Worm (Caenorhabditis elegans) whole organism, L2 larva: ENCODE measurements around the gene B0244.7.

Experiments used
- C34F6.9 ChIP-seq: fragments of 150-350 bp; optimal IDR thresholded peaks from 2 replicates; lab custom pipeline; 2014; ENCODE audit warnings: missing biosample characterization, missing genetic modification characterization
- F13H6.1 ChIP-seq: sonication (generic microtip); optimal IDR thresholded peaks from 2 replicates; lab custom pipeline; 2016; ENCODE audit warnings: missing genetic modification characterization, missing compliant biosample characterization
- R02D3.7 ChIP-seq: fragments of 150-350 bp; optimal IDR thresholded peaks from 2 replicates; lab custom pipeline; 2014; ENCODE audit warnings: missing biosample characterization, missing genetic modification characterization
- ZK546.5 ChIP-seq: sonication (generic microtip); optimal IDR thresholded peaks from 2 replicates; lab custom pipeline; 2017; ENCODE audit warnings: missing biosample characterization, missing genetic modification characterization
- aly-2 ChIP-seq: fragments of 150-350 bp; optimal IDR thresholded peaks from 2 replicates; lab custom pipeline; 2014; ENCODE audit warnings: missing biosample characterization, missing genetic modification characterization
- ama-1 ChIP-seq: fragments of 150-350 bp; optimal IDR thresholded peaks from 2 replicates; lab custom pipeline; 2018; ENCODE audit warnings: inconsistent platforms
- blmp-1 ChIP-seq: sonication (generic microtip); optimal IDR thresholded peaks from 2 replicates; lab custom pipeline; 2017; ENCODE audit warnings: missing genetic modification characterization, mild to moderate bottlenecking, missing compliant biosample characterization, antibody characterized with exemption, moderate library complexity; ENCODE audit not compliant: insufficient read depth
- ceh-16 ChIP-seq: fragments of 150-350 bp; optimal IDR thresholded peaks from 2 replicates; lab custom pipeline; 2014; ENCODE audit warnings: missing biosample characterization, missing genetic modification characterization
- ceh-82 ChIP-seq: fragments of 150-350 bp; optimal IDR thresholded peaks from 2 replicates; lab custom pipeline; 2014; ENCODE audit warnings: missing biosample characterization, missing genetic modification characterization
- crh-2 ChIP-seq: sonication (generic microtip); optimal IDR thresholded peaks from 2 replicates; lab custom pipeline; 2017; ENCODE audit warnings: missing biosample characterization, missing genetic modification characterization
- dmd-4 ChIP-seq: sonication (generic microtip); optimal IDR thresholded peaks from 2 replicates; lab custom pipeline; 2017; ENCODE audit warnings: missing biosample characterization, missing genetic modification characterization
- egl-27 ChIP-seq: sonication (generic microtip); optimal IDR thresholded peaks from 3 replicates; lab custom pipeline; 2017; ENCODE audit warnings: missing biosample characterization, missing genetic modification reagents, missing genetic modification characterization
- elt-1 ChIP-seq: fragments of 150-350 bp; optimal IDR thresholded peaks from 2 replicates; lab custom pipeline; 2014; ENCODE audit warnings: missing biosample characterization, missing genetic modification characterization
- elt-3 ChIP-seq: sonication (generic microtip); optimal IDR thresholded peaks from 2 replicates; lab custom pipeline; 2017; ENCODE audit warnings: missing biosample characterization, missing genetic modification characterization
- fos-1 ChIP-seq: fragments of 150-350 bp; optimal IDR thresholded peaks from 2 replicates; lab custom pipeline; 2014; ENCODE audit warnings: missing biosample characterization, missing genetic modification characterization
- lin-11 ChIP-seq: fragments of 150-350 bp; sonication (generic microtip); optimal IDR thresholded peaks from 2 replicates; lab custom pipeline; 2014; ENCODE audit warnings: missing biosample characterization, missing genetic modification characterization, inconsistent platforms, mixed read lengths
- lin-13 ChIP-seq: fragments of 150-350 bp; optimal IDR thresholded peaks from 2 replicates; lab custom pipeline; 2014; ENCODE audit warnings: missing biosample characterization, missing genetic modification reagents, missing genetic modification characterization
- lin-39 ChIP-seq: fragments of 150-350 bp; optimal IDR thresholded peaks from 2 replicates; lab custom pipeline; 2014; ENCODE audit warnings: missing biosample characterization, missing genetic modification reagents, missing genetic modification characterization
- lsy-2 ChIP-seq, 2 experiments: fragments of 150-350 bp in 1 of 2; sonication (generic microtip) in 1 of 2; optimal IDR thresholded peaks; 2 replicates each; lab custom pipeline; 2014 to 2017; ENCODE audit warnings: missing biosample characterization in 2 of 2, missing genetic modification characterization in 2 of 2
- mab-5 ChIP-seq: fragments of 150-350 bp; optimal IDR thresholded peaks from 2 replicates; lab custom pipeline; 2014; ENCODE audit warnings: missing biosample characterization, missing genetic modification characterization
- mdl-1 ChIP-seq, 2 experiments: fragments of 150-350 bp in 1 of 2; sonication (generic microtip) in 1 of 2; optimal IDR thresholded peaks; 2 replicates each; lab custom pipeline; 2017; ENCODE audit warnings: missing biosample characterization in 2 of 2, missing genetic modification characterization in 2 of 2
- nhr-11 ChIP-seq: fragments of 150-350 bp; optimal IDR thresholded peaks from 2 replicates; lab custom pipeline; 2014; ENCODE audit warnings: missing biosample characterization, missing genetic modification characterization
- nhr-129 ChIP-seq: fragments of 150-350 bp; optimal IDR thresholded peaks from 2 replicates; lab custom pipeline; 2014; ENCODE audit warnings: missing biosample characterization, missing genetic modification characterization
- nhr-21 ChIP-seq: fragments of 150-350 bp; optimal IDR thresholded peaks from 2 replicates; lab custom pipeline; 2014; ENCODE audit warnings: missing biosample characterization, missing genetic modification characterization
- nhr-23 ChIP-seq: fragments of 150-350 bp; optimal IDR thresholded peaks from 2 replicates; lab custom pipeline; 2014; ENCODE audit warnings: missing biosample characterization, missing genetic modification reagents, missing genetic modification characterization
- nhr-237 ChIP-seq: fragments of 150-350 bp; optimal IDR thresholded peaks from 2 replicates; lab custom pipeline; 2014; ENCODE audit warnings: missing biosample characterization, missing genetic modification characterization
- nhr-25 ChIP-seq: fragments of 150-350 bp; sonication (generic microtip); optimal IDR thresholded peaks from 3 replicates; lab custom pipeline; 2014; ENCODE audit warnings: missing biosample characterization, missing genetic modification characterization
- nhr-6 ChIP-seq: fragments of 150-350 bp; optimal IDR thresholded peaks from 2 replicates; lab custom pipeline; 2014; ENCODE audit warnings: missing biosample characterization, missing genetic modification characterization
- sem-4 ChIP-seq: fragments of 150-350 bp; optimal IDR thresholded peaks from 2 replicates; lab custom pipeline; 2014; ENCODE audit warnings: missing biosample characterization, missing genetic modification reagents, missing genetic modification characterization
- skn-1 ChIP-seq: sonication (generic microtip); optimal IDR thresholded peaks from 2 replicates; lab custom pipeline; 2017; ENCODE audit warnings: missing biosample characterization, missing genetic modification characterization
- sma-3 ChIP-seq: sonication (generic microtip); optimal IDR thresholded peaks from 2 replicates; lab custom pipeline; 2016; ENCODE audit warnings: missing genetic modification reagents, missing genetic modification characterization, missing compliant biosample characterization
- sma-9 ChIP-seq, 2 experiments: fragments of 150-350 bp in 1 of 2; sonication (generic microtip) in 1 of 2; optimal IDR thresholded peaks; 2 replicates each; lab custom pipeline; 2014 to 2016; ENCODE audit warnings: missing genetic modification characterization in 2 of 2, mild to moderate bottlenecking in 1 of 2, missing biosample characterization in 1 of 2, missing compliant biosample characterization in 1 of 2, missing genetic modification reagents in 1 of 2, moderate library complexity in 1 of 2
- snpc-4 ChIP-seq: fragments of 150-350 bp; optimal IDR thresholded peaks from 2 replicates; lab custom pipeline; 2014; ENCODE audit warnings: missing biosample characterization, missing genetic modification characterization
- unc-39 ChIP-seq: fragments of 150-350 bp; optimal IDR thresholded peaks from 2 replicates; lab custom pipeline; 2014; ENCODE audit warnings: missing biosample characterization, missing genetic modification characterization
- unc-55 ChIP-seq: fragments of 150-350 bp; sonication (generic microtip); optimal IDR thresholded peaks from 3 replicates; lab custom pipeline; 2014; ENCODE audit warnings: missing biosample characterization, missing genetic modification reagents, missing genetic modification characterization
- ztf-11 ChIP-seq: sonication (generic microtip); optimal IDR thresholded peaks from 2 replicates; lab custom pipeline; 2017; ENCODE audit warnings: missing biosample characterization, missing genetic modification characterization
- ztf-4 ChIP-seq: fragments of 150-350 bp; optimal IDR thresholded peaks from 2 replicates; lab custom pipeline; 2014; ENCODE audit warnings: missing biosample characterization, missing genetic modification characterization

The B0244.7 gene

ce11 chrIII:5730980-5731636 lies at the start of gene B0244.7, which contains the start of gene B0244.9:
Gene B0244.7 (plus strand): TSS chrIII:5731501.
Gene B0244.9 (minus strand): TSS chrIII:5731030.
- TF ChIP-seq fos-1 (tag; lab: Kevin White, UChicago) (peak; percentile 83), nhr-237 (tag; lab: Kevin White, UChicago) (no peak)
- TF ChIP-seq, all 48 proteins: peak for 1

ce11 chrIII:5683998-5684397 lies 47.3 kb upstream of the B0244.7 start, which contains the start of gene rcan-1:
Gene rcan-1 (minus strand): TSS chrIII:5684098.
- TF ChIP-seq dmd-4 (no peak), skn-1 (tag; lab: Kevin White, UChicago) (no peak), lin-39 (no peak), ZK546.5 (tag; lab: Kevin White, UChicago) (no peak), ztf-11 (no peak), fos-1 (tag; lab: Kevin White, UChicago) (no peak), nhr-6 (tag; lab: Kevin White, UChicago) (no peak), unc-39 (tag; lab: Kevin White, UChicago) (no peak), lsy-2 (tag; optimal IDR thresholded peaks at IDR 0.05; lab: Kevin White, UChicago) (no peak), nhr-21 (tag; lab: Kevin White, UChicago) (no peak), snpc-4 (no peak), nhr-129 (no peak), F13H6.1 (tag; lab: Kevin White, UChicago) (no peak), elt-1 (tag; lab: Kevin White, UChicago) (no peak), nhr-11 (no peak), ceh-16 (no peak), blmp-1 (tag; lab: Kevin White, UChicago) (no peak), ztf-4 (tag; lab: Kevin White, UChicago) (no peak)

DNA sequence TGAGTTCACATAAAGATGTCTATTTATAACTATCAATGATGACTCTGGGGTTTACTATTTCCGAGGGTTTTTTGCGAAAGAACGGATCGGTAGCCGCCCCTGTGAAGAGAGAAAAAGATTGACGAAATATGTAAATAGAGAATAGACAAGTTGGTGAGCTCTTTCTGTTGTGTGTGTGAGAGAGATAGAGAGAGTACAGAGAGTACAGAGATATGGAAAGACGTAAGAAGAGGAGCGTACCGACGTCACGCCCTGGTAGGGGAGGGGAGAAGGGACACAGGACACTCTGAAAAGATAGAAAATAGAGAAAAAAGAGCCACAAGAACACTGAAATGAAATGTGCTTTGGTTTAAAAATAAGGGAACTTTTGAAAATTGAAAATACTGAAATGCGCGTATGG lies 43.1 kb upstream of the B0244.7 start:
- TF ChIP-seq lin-11 = no peak
- peak; percentile 77 for TF ChIP-seq nhr-129
- no peak for TF ChIP-seq R02D3.7
- peak; percentile 69 for TF ChIP-seq crh-2 (tag; lab: Kevin White, UChicago)
- peak; percentile 22 for TF ChIP-seq snpc-4
- TF ChIP-seq nhr-25 = no peak
- peak; percentile 10 for TF ChIP-seq lin-13
- TF ChIP-seq aly-2 (tag; lab: Kevin White, UChicago) = no peak
- no peak for TF ChIP-seq ceh-82
- TF ChIP-seq lsy-2 (tag; optimal IDR thresholded peaks at IDR 0.05; lab: Kevin White, UChicago) = peak in 1 of 2 experiments; percentile 48
- TF ChIP-seq unc-55 (GFP tag; lab: Kevin White, UChicago) = peak; percentile 67
- TF ChIP-seq ceh-16 = no peak
- TF ChIP-seq ama-1 (lab: Kevin White, UChicago) = peak; percentile 48
- no peak for TF ChIP-seq egl-27 (tag; lab: Kevin White, UChicago)
- peak; percentile 69 for TF ChIP-seq C34F6.9 (tag; lab: Kevin White, UChicago)
- no peak for TF ChIP-seq nhr-23 (tag; lab: Kevin White, UChicago)
- no peak for TF ChIP-seq ZK546.5 (tag; lab: Kevin White, UChicago)
- TF ChIP-seq sem-4 = peak; percentile 24
- TF ChIP-seq sma-3 (GFP tag; lab: Kevin White, UChicago) = no peak
- TF ChIP-seq sma-9 (GFP tag; optimal IDR thresholded peaks at IDR 0.05; lab: Kevin White, UChicago) = peak; percentile 63
- TF ChIP-seq sma-9 (tag; optimal IDR thresholded peaks at IDR 0.05; lab: Kevin White, UChicago) = no peak
- peak; percentile 78 for TF ChIP-seq F13H6.1 (tag; lab: Kevin White, UChicago)
- peak; percentile 48 for TF ChIP-seq fos-1 (tag; lab: Kevin White, UChicago)
- no peak for TF ChIP-seq mab-5

DNA sequence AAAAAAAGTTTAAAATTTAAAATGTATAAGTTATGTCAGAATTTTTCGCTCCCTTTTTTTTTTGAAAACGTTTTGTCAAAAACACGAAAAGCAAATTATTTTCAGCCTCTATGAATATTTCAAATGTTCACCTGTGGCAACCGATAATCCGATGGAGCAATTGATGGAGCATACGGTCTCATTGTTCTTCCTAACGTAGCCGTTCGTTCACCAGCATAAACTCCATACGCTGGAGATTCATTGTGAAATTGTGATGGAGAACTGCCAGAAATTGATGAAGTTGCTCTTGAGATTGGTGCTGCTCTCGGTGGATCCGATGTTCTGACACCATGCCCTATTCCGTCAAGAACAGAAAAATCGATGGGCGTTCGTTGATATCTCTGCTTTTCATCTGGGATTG lies 39.5 kb upstream of the B0244.7 start:
- TF ChIP-seq nhr-11 (no peak), elt-3 (tag; lab: Kevin White, UChicago) (no peak), ama-1 (lab: Kevin White, UChicago) (no peak), ceh-16 (no peak), ztf-11 (no peak), fos-1 (tag; lab: Kevin White, UChicago) (no peak), nhr-23 (tag; lab: Kevin White, UChicago) (no peak), mdl-1 (tag; optimal IDR thresholded peaks at IDR 0.05; lab: Kevin White, UChicago) (no peak), lin-13 (no peak), nhr-21 (tag; lab: Kevin White, UChicago) (no peak), ZK546.5 (tag; lab: Kevin White, UChicago) (no peak), lsy-2 (tag; optimal IDR thresholded peaks at IDR 0.05; lab: Kevin White, UChicago) (no peak)
